Fruit fly (Drosophila melanogaster) whole organism, embryonic: Measurements from ENCODE around the gene Cyp12a5.

Experiments
- Antp ChIP-seq: fragments of 200-800 bp; sonication (Bioruptor generic); optimal IDR thresholded peaks from 3 replicates; lab custom pipeline; 2016; ENCODE audit warnings: missing biosample characterization, missing genetic modification characterization
- CG1024 ChIP-seq: fragments of 200-800 bp; sonication (Bioruptor generic); IDR thresholded peaks from 2 replicates; pipeline ENCODE4 v1.3.6; 2022; ENCODE audit warnings: missing biosample characterization, missing genetic modification characterization
- CG12155 ChIP-seq: fragments of 200-800 bp; sonication (Bioruptor generic); optimal IDR thresholded peaks from 3 replicates; lab custom pipeline; 2016; ENCODE audit warnings: missing biosample characterization, missing genetic modification characterization
- CG13287 ChIP-seq: fragments of 200-800 bp; sonication (Bioruptor generic); IDR thresholded peaks from 2 replicates; pipeline ENCODE4 v1.3.6; 2022; ENCODE audit warnings: missing biosample characterization, missing genetic modification characterization; ENCODE audit not compliant: partially characterized antibody
- CG15269 ChIP-seq: fragments of 200-800 bp; sonication (Bioruptor generic); optimal IDR thresholded peaks from 2 replicates; lab custom pipeline; 2018; ENCODE audit warnings: missing biosample characterization, mild to moderate bottlenecking, missing genetic modification characterization, moderate library complexity
- CG2199 ChIP-seq: fragments of 200-800 bp; sonication (Bioruptor generic); IDR thresholded peaks from 3 replicates; pipeline ENCODE4 v1.3.6; 2022; ENCODE audit warnings: missing biosample characterization, missing genetic modification characterization
- CG31441 ChIP-seq: fragments of 200-800 bp; sonication (Bioruptor generic); IDR thresholded peaks from 2 replicates; pipeline ENCODE4 v1.3.6; 2022; ENCODE audit warnings: missing biosample characterization, missing genetic modification characterization
- CG32532 ChIP-seq: fragments of 200-800 bp; sonication (Bioruptor generic); IDR thresholded peaks from 2 replicates; pipeline ENCODE4 v1.3.6; 2022; ENCODE audit warnings: missing biosample characterization, missing genetic modification characterization
- CG34376 ChIP-seq: fragments of 200-800 bp; sonication (Bioruptor generic); optimal IDR thresholded peaks from 2 replicates; lab custom pipeline; 2018; ENCODE audit warnings: missing biosample characterization, mild to moderate bottlenecking, missing genetic modification characterization
- CG4282 ChIP-seq: fragments of 200-800 bp; sonication (Bioruptor generic); optimal IDR thresholded peaks from 2 replicates; lab custom pipeline; 2016; ENCODE audit warnings: missing biosample characterization, missing genetic modification characterization
- CG4360 ChIP-seq: fragments of 200-800 bp; sonication (Bioruptor generic); IDR thresholded peaks from 2 replicates; pipeline ENCODE4 v1.3.6; 2022; ENCODE audit warnings: missing biosample characterization, missing genetic modification characterization
- CG4854 ChIP-seq: fragments of 200-800 bp; sonication (Bioruptor generic); optimal IDR thresholded peaks from 2 replicates; lab custom pipeline; 2016; ENCODE audit warnings: missing biosample characterization, missing genetic modification characterization, inconsistent platforms
- CG9932 ChIP-seq: fragments of 200-800 bp; sonication (Bioruptor generic); IDR thresholded peaks from 2 replicates; pipeline ENCODE4 v1.3.6; 2022; ENCODE audit warnings: missing biosample characterization, missing genetic modification characterization
- D ChIP-seq, 2 experiments: fragments of 200-800 bp in 1 of 2; fragments of >200 bp in 1 of 2; sonication (Bioruptor generic) in 1 of 2; optimal IDR thresholded peaks; 2 replicates in 1 of 2; 3 replicates in 1 of 2; lab custom pipeline; 2017; ENCODE audit warnings: mild to moderate bottlenecking in 1 of 2, missing biosample characterization in 1 of 2, missing genetic modification characterization in 1 of 2, missing genetic modification reagents in 1 of 2
- D19B ChIP-seq: fragments of 200-800 bp; sonication (Bioruptor generic); optimal IDR thresholded peaks from 2 replicates; lab custom pipeline; 2017; ENCODE audit warnings: missing biosample characterization, mild to moderate bottlenecking, missing genetic modification characterization
- Deaf1 ChIP-seq: fragments of 200-800 bp; optimal IDR thresholded peaks from 3 replicates; lab custom pipeline; 2019; ENCODE audit warnings: missing biosample characterization, mild to moderate bottlenecking, missing genetic modification characterization, moderate library complexity
- Hey ChIP-seq: fragments of 200-800 bp; sonication (Bioruptor generic); optimal IDR thresholded peaks from 3 replicates; lab custom pipeline; 2018; ENCODE audit warnings: missing biosample characterization, mild to moderate bottlenecking, missing genetic modification characterization
- HmgZ ChIP-seq: fragments of 200-800 bp; sonication (Bioruptor generic); optimal IDR thresholded peaks from 2 replicates; lab custom pipeline; 2018; ENCODE audit warnings: missing biosample characterization, mild to moderate bottlenecking, missing genetic modification characterization
- Hmr ChIP-seq: fragments of 200-800 bp; sonication (Bioruptor generic); optimal IDR thresholded peaks from 3 replicates; lab custom pipeline; 2017; ENCODE audit warnings: mild to moderate bottlenecking, missing biosample characterization, missing genetic modification reagents, missing genetic modification characterization
- Hr3 ChIP-seq: fragments of 200-800 bp; sonication (Bioruptor generic); optimal IDR thresholded peaks from 3 replicates; lab custom pipeline; 2016; ENCODE audit warnings: missing biosample characterization, missing genetic modification characterization
- MTF-1 ChIP-seq: fragments of 200-800 bp; sonication (Bioruptor generic); optimal IDR thresholded peaks from 2 replicates; lab custom pipeline; 2018; ENCODE audit warnings: missing biosample characterization, mild to moderate bottlenecking, missing genetic modification characterization, borderline replicate concordance
- Myb ChIP-seq: fragments of 200-800 bp; sonication (Bioruptor generic); optimal IDR thresholded peaks from 2 replicates; lab custom pipeline; 2016; ENCODE audit warnings: missing biosample characterization, missing genetic modification characterization
- Nf-YB ChIP-seq: fragments of 200-800 bp; sonication (Bioruptor generic); optimal IDR thresholded peaks from 3 replicates; lab custom pipeline; 2019; ENCODE audit warnings: missing biosample characterization, mild to moderate bottlenecking, missing genetic modification characterization, moderate library complexity
- Nf-YC ChIP-seq: fragments of 200-800 bp; optimal IDR thresholded peaks from 3 replicates; lab custom pipeline; 2019; ENCODE audit warnings: missing biosample characterization, mild to moderate bottlenecking, missing genetic modification characterization, moderate library complexity
- PHDP ChIP-seq: fragments of 200-800 bp; sonication (Bioruptor generic); optimal IDR thresholded peaks from 3 replicates; lab custom pipeline; 2018; ENCODE audit warnings: missing biosample characterization, mild to moderate bottlenecking, missing genetic modification characterization, moderate library complexity
- Pdp1 ChIP-seq, 2 experiments: fragments of 200-800 bp; sonication (Bioruptor generic); optimal IDR thresholded peaks; 3 replicates each; lab custom pipeline; 2016; ENCODE audit warnings: missing biosample characterization in 2 of 2, missing genetic modification characterization in 2 of 2, mild to moderate bottlenecking in 1 of 2, moderate library complexity in 1 of 2
- Trl ChIP-seq, 3 experiments: fragments of >200 bp in 2 of 3; fragments of 200-800 bp in 1 of 3; sonication (Bioruptor generic) in 1 of 3; optimal IDR thresholded peaks; 2 replicates in 1 of 3; 3 replicates in 2 of 3; lab custom pipeline; 2016 to 2017; ENCODE audit warnings: missing biosample characterization in 1 of 3, missing genetic modification characterization in 1 of 3
- Vsx1 ChIP-seq: fragments of 200-800 bp; sonication (Bioruptor generic); optimal IDR thresholded peaks from 2 replicates; lab custom pipeline; 2017; ENCODE audit warnings: missing biosample characterization, mild to moderate bottlenecking, missing genetic modification characterization, missing genetic modification reagents
- YL-1 ChIP-seq: fragments of 200-800 bp; sonication (Bioruptor generic); optimal IDR thresholded peaks from 3 replicates; lab custom pipeline; 2017; ENCODE audit warnings: missing biosample characterization, mild to moderate bottlenecking, missing genetic modification characterization
- bbx ChIP-seq: fragments of 200-800 bp; sonication (Bioruptor generic); IDR thresholded peaks from 2 replicates; pipeline ENCODE4 v1.3.6; 2022; ENCODE audit warnings: missing biosample characterization, missing genetic modification characterization; ENCODE audit not compliant: partially characterized antibody
- chinmo ChIP-seq: fragments of 200-800 bp; sonication (Bioruptor generic); IDR thresholded peaks from 4 replicates; pipeline ENCODE4 v1.3.6; 2022; ENCODE audit warnings: missing biosample characterization, missing genetic modification characterization; ENCODE audit not compliant: partially characterized antibody
- ems ChIP-seq: fragments of 200-800 bp; sonication (Bioruptor generic); optimal IDR thresholded peaks from 3 replicates; lab custom pipeline; 2016; ENCODE audit warnings: missing biosample characterization, missing genetic modification characterization
- ewg ChIP-seq: fragments of 200-800 bp; sonication (Bioruptor generic); optimal IDR thresholded peaks from 3 replicates; lab custom pipeline; 2017; ENCODE audit warnings: mild to moderate bottlenecking, missing biosample characterization, missing genetic modification reagents, missing genetic modification characterization
- exex ChIP-seq: fragments of 200-800 bp; sonication (Bioruptor generic); optimal IDR thresholded peaks from 4 replicates; lab custom pipeline; 2018; ENCODE audit warnings: missing biosample characterization, mild to moderate bottlenecking, missing genetic modification characterization, moderate library complexity
- ftz-f1 ChIP-seq: fragments of 200-800 bp; sonication (Bioruptor generic); optimal IDR thresholded peaks from 2 replicates; lab custom pipeline; 2016; ENCODE audit warnings: missing biosample characterization, missing genetic modification characterization
- kah ChIP-seq: fragments of 200-800 bp; sonication (Bioruptor generic); optimal IDR thresholded peaks from 2 replicates; lab custom pipeline; 2018; ENCODE audit warnings: missing biosample characterization, mild to moderate bottlenecking, missing genetic modification characterization
- lilli ChIP-seq: fragments of 200-800 bp; sonication (Bioruptor generic); optimal IDR thresholded peaks from 3 replicates; lab custom pipeline; 2016; ENCODE audit warnings: missing biosample characterization, missing genetic modification characterization
- pan ChIP-seq, 4 experiments: fragments of >200 bp in 3 of 4; fragments of 200-800 bp in 1 of 4; sonication (Bioruptor generic) in 1 of 4; optimal IDR thresholded peaks in 3 of 4; IDR thresholded peaks in 1 of 4; 2 replicates each; pipeline versions ENCODE4 v1.3.6 to Lab custom; 2017 to 2022; ENCODE audit warnings: missing biosample characterization in 2 of 4, missing genetic modification characterization in 2 of 4, mixed read lengths in 1 of 4
- prd ChIP-seq, 3 experiments: fragments of >200 bp in 2 of 3; fragments of 200-800 bp in 1 of 3; sonication (Bioruptor generic) in 1 of 3; optimal IDR thresholded peaks in 2 of 3; IDR thresholded peaks in 1 of 3; 2 replicates in 2 of 3; 3 replicates in 1 of 3; pipeline versions ENCODE4 v1.3.6 to Lab custom; 2017 to 2022; ENCODE audit warnings: missing biosample characterization in 1 of 3, missing genetic modification characterization in 1 of 3
- ro ChIP-seq: fragments of 200-800 bp; sonication (Bioruptor generic); IDR thresholded peaks from 2 replicates; pipeline ENCODE4 v1.3.6; 2022; ENCODE audit warnings: missing biosample characterization, missing genetic modification characterization
- row ChIP-seq: fragments of 200-800 bp; sonication (Bioruptor generic); IDR thresholded peaks from 3 replicates; pipeline ENCODE4 v1.3.6; 2022; ENCODE audit warnings: missing biosample characterization, missing genetic modification characterization
- sd ChIP-seq: fragments of 200-800 bp; sonication (Bioruptor generic); optimal IDR thresholded peaks from 3 replicates; lab custom pipeline; 2018; ENCODE audit warnings: missing biosample characterization, mild to moderate bottlenecking, missing genetic modification characterization, moderate library complexity
- twi ChIP-seq: fragments of 200-800 bp; optimal IDR thresholded peaks from 2 replicates; lab custom pipeline; 2019; ENCODE audit warnings: missing biosample characterization, mild to moderate bottlenecking, missing genetic modification characterization, moderate library complexity
- usp ChIP-seq: fragments of >200 bp; optimal IDR thresholded peaks from 2 replicates; lab custom pipeline; 2017; ENCODE audit warnings: missing biosample characterization, missing genetic modification characterization
- zf30C ChIP-seq: fragments of 200-800 bp; sonication (Bioruptor generic); optimal IDR thresholded peaks from 3 replicates; lab custom pipeline; 2018; ENCODE audit warnings: missing biosample characterization, mild to moderate bottlenecking, missing genetic modification characterization

Gene Cyp12a5

dm6 chr3R:19132146-19132833 lies at the start of gene Cyp12a5:
Gene Cyp12a5 (plus strand): TSS chr3R:19132648.
- TF ChIP-seq twi (tag; lab: Kevin White, UChicago): peak; percentile 40
- TF ChIP-seq chinmo (GFP tag; lab: Robert Waterston, UW): 0 out of 4 replicates have a peak, but pooled peaks have one; percentile 18
- no peak for TF ChIP-seq CG12155 (GFP tag; lab: Kevin White, UChicago)
- no peak for TF ChIP-seq Hey (tag; lab: Kevin White, UChicago)
- TF ChIP-seq kah (GFP tag; lab: Kevin White, UChicago): no peak
- peak; percentile 86 for TF ChIP-seq Nf-YB (GFP tag; lab: Kevin White, UChicago)
- TF ChIP-seq Nf-YC (tag; lab: Kevin White, UChicago): peak; percentile 69
- no peak for TF ChIP-seq CG4282
- TF ChIP-seq Hmr: peak; percentile 20
- peak; percentile 23 for TF ChIP-seq PHDP (tag; lab: Kevin White, UChicago)
- peak; percentile 19 for TF ChIP-seq lilli
- no peak for TF ChIP-seq CG1024 (GFP tag; lab: Robert Waterston, UW)
- peak; percentile 64 for TF ChIP-seq row
- 0 out of 2 replicates have a peak, but pooled peaks have one; percentile 25 for TF ChIP-seq CG9932
- TF ChIP-seq Trl (optimal IDR thresholded peaks at IDR 0.05; lab: Kevin White, UChicago): peak in 1 of 2 experiments; percentile 21
- no peak for TF ChIP-seq Trl (GFP tag; optimal IDR thresholded peaks at IDR 0.05; lab: Kevin White, UChicago)
- peak; percentile 23 for TF ChIP-seq exex (tag; lab: Kevin White, UChicago)
- peak; percentile 47 for TF ChIP-seq sd (tag; lab: Kevin White, UChicago)
- TF ChIP-seq usp (GFP tag; lab: Kevin White, UChicago): no peak
- TF ChIP-seq zf30C: no peak
- peak; percentile 89 for TF ChIP-seq D19B (GFP tag; lab: Kevin White, UChicago)
- TF ChIP-seq CG32532 (GFP tag; lab: Robert Waterston, UW): 0 out of 2 replicates have a peak, but pooled peaks have one; percentile 11

dm6 chr3R:19088962-19089597 lies 43.4 kb upstream of the Cyp12a5 start:
- TF ChIP-seq Deaf1 (no peak), ems (no peak), MTF-1 (no peak), Hr3 (GFP tag; lab: Kevin White, UChicago) (no peak), CG15269 (tag; lab: Kevin White, UChicago) (no peak), YL-1 (GFP tag; lab: Kevin White, UChicago) (no peak), ro (no peak), bbx (GFP tag; lab: Robert Waterston, UW) (no peak), CG2199 (GFP tag; lab: Robert Waterston, UW) (no peak), CG13287 (GFP tag; lab: Robert Waterston, UW) (no peak), Myb (GFP tag; lab: Kevin White, UChicago) (no peak), prd (optimal IDR thresholded peaks at IDR 0.05; lab: Kevin White, UChicago) (no peak), prd (GFP tag; IDR thresholded peaks at IDR 0.05; lab: Robert Waterston, UW) (no peak), CG34376 (GFP tag; lab: Kevin White, UChicago) (peak; percentile 37), Pdp1 (GFP tag; optimal IDR thresholded peaks at IDR 0.05; lab: Kevin White, UChicago) (peak in 1 of 2 experiments; percentile 68), ewg (GFP tag; lab: Kevin White, UChicago) (no peak), pan (optimal IDR thresholded peaks at IDR 0.05; lab: Kevin White, UChicago) (no peak), pan (GFP tag; optimal IDR thresholded peaks at IDR 0.05 in 1 of 2, IDR thresholded peaks at IDR 0.05 in 1 of 2) (peak in 1 of 2 experiments; percentile 16), HmgZ (tag; lab: Kevin White, UChicago) (peak; percentile 11), CG4854 (no peak), CG31441 (GFP tag; lab: Robert Waterston, UW) (no peak), Vsx1 (GFP tag; lab: Kevin White, UChicago) (no peak), ftz-f1 (peak; percentile 10), exex (tag; lab: Kevin White, UChicago) (peak; percentile 85), sd (tag; lab: Kevin White, UChicago) (peak; percentile 93), CG4360 (GFP tag; lab: Robert Waterston, UW) (no peak), Antp (GFP tag; lab: Kevin White, UChicago) (no peak), D (optimal IDR thresholded peaks at IDR 0.05; lab: Kevin White, UChicago) (no peak), D (GFP tag; optimal IDR thresholded peaks at IDR 0.05; lab: Kevin White, UChicago) (no peak)
